Worm (Caenorhabditis elegans) whole organism, L1 larva: ENCODE results near the gene pqn-27.

Experiments
- aha-1 ChIP-seq: fragments of 150-350 bp; optimal IDR thresholded peaks from 2 replicates; lab custom pipeline; 2014; ENCODE audit warnings: missing biosample characterization, missing genetic modification characterization
- blmp-1 ChIP-seq: fragments of 150-350 bp; optimal IDR thresholded peaks from 2 replicates; lab custom pipeline; 2014; ENCODE audit warnings: missing biosample characterization, missing genetic modification characterization
- ceh-82 ChIP-seq, 3 experiments: fragments of 150-350 bp in 1 of 3; sonication (generic microtip) in 2 of 3; optimal IDR thresholded peaks; 2 replicates each; lab custom pipeline; 2014 to 2017; ENCODE audit warnings: missing biosample characterization in 3 of 3, missing genetic modification characterization in 3 of 3
- elt-2 ChIP-seq: sonication (generic microtip); optimal IDR thresholded peaks from 2 replicates; lab custom pipeline; 2016; ENCODE audit warnings: missing genetic modification characterization, mild to moderate bottlenecking, inconsistent platforms, missing compliant biosample characterization, missing genetic modification reagents
- elt-3 ChIP-seq, 6 experiments: fragments of 150-350 bp in 1 of 6; sonication (generic microtip); optimal IDR thresholded peaks; 2 replicates each; lab custom pipeline; 2017 to 2018; ENCODE audit warnings: missing biosample characterization in 6 of 6, missing genetic modification characterization in 6 of 6, inconsistent platforms in 1 of 6
- grh-1 ChIP-seq: fragments of 200-800 bp; sonication (Bioruptor generic); IDR thresholded peaks from 2 replicates; pipeline ENCODE4 v1.3.6; 2022; ENCODE audit warnings: missing genetic modification reagents, missing genetic modification characterization, missing compliant biosample characterization
- jun-1 ChIP-seq: fragments of 150-350 bp; optimal IDR thresholded peaks from 2 replicates; lab custom pipeline; 2014; ENCODE audit warnings: missing biosample characterization, missing genetic modification reagents, missing genetic modification characterization
- lin-35 ChIP-seq, 2 experiments: fragments of 150-350 bp; optimal IDR thresholded peaks; 2 replicates each; lab custom pipeline; 2014; ENCODE audit warnings: missing biosample characterization in 2 of 2, missing genetic modification characterization in 2 of 2, missing genetic modification reagents in 2 of 2
- nhr-11 ChIP-seq: fragments of 150-350 bp; optimal IDR thresholded peaks from 2 replicates; lab custom pipeline; 2014; ENCODE audit warnings: missing biosample characterization, missing genetic modification characterization
- nhr-77 ChIP-seq: fragments of 150-350 bp; optimal IDR thresholded peaks from 2 replicates; lab custom pipeline; 2014; ENCODE audit warnings: missing biosample characterization, missing genetic modification characterization
- nhr-84 ChIP-seq: sonication (generic microtip); optimal IDR thresholded peaks from 2 replicates; lab custom pipeline; 2017; ENCODE audit warnings: missing biosample characterization, missing genetic modification characterization
- pax-3 ChIP-seq: fragments of 200-800 bp; sonication (Bioruptor generic); optimal IDR thresholded peaks from 2 replicates; lab custom pipeline; 2018; ENCODE audit warnings: mild to moderate bottlenecking, missing genetic modification characterization, moderate library complexity, missing compliant biosample characterization
- rnt-1 ChIP-seq: sonication (generic microtip); optimal IDR thresholded peaks from 2 replicates; lab custom pipeline; 2016; ENCODE audit warnings: mild to moderate bottlenecking, missing genetic modification characterization, moderate library complexity, missing compliant biosample characterization
- vab-15 ChIP-seq: sonication (generic microtip); optimal IDR thresholded peaks from 2 replicates; lab custom pipeline; 2017; ENCODE audit warnings: missing genotype, mild to moderate bottlenecking, missing genetic modification characterization, missing compliant biosample characterization

- TF ChIP-seq nhr-77 (no peak), ceh-82 (tag; optimal IDR thresholded peaks at IDR 0.05; lab: Kevin White, UChicago) (no peak), lin-35 (GFP tag; optimal IDR thresholded peaks at IDR 0.05; lab: Kevin White, UChicago) (no peak), vab-15 (tag; lab: Kevin White, UChicago) (no peak), jun-1 (tag; lab: Kevin White, UChicago) (no peak), aha-1 (tag; lab: Kevin White, UChicago) (no peak), elt-3 (tag; optimal IDR thresholded peaks at IDR 0.05; lab: Kevin White, UChicago) (no peak), nhr-11 (tag; lab: Kevin White, UChicago) (no peak), elt-2 (tag; lab: Kevin White, UChicago) (no peak), blmp-1 (no peak), grh-1 (no peak), pax-3 (tag; lab: Kevin White, UChicago) (no peak), rnt-1 (tag; lab: Kevin White, UChicago) (no peak), nhr-84 (tag; lab: Kevin White, UChicago) (no peak)
These were observed 58.9 kb downstream of the pqn-27 start for ce11 chrII:13401549-13401948.
